Fruit fly (Drosophila melanogaster) whole organism, embryonic: ENCODE measurements around the gene Mis12.

Source experiments
- B-H1 ChIP-seq: fragments of 200-800 bp; sonication (Bioruptor generic); IDR thresholded peaks from 3 replicates; pipeline ENCODE4 v1.3.6; 2022; ENCODE audit warnings: missing biosample characterization, missing genetic modification characterization
- BtbVII ChIP-seq: fragments of 200-800 bp; sonication (Bioruptor generic); optimal IDR thresholded peaks from 3 replicates; lab custom pipeline; 2017; ENCODE audit warnings: missing biosample characterization, mild to moderate bottlenecking, missing genetic modification characterization
- CG10267 ChIP-seq: fragments of 200-800 bp; sonication (Bioruptor generic); optimal IDR thresholded peaks from 2 replicates; lab custom pipeline; 2018; ENCODE audit warnings: missing biosample characterization, mild to moderate bottlenecking, missing genetic modification characterization, moderate library complexity
- CG10462 ChIP-seq: fragments of 200-800 bp; sonication (Bioruptor generic); optimal IDR thresholded peaks from 2 replicates; lab custom pipeline; 2016; ENCODE audit warnings: missing biosample characterization, missing genetic modification characterization
- CG11695 ChIP-seq: fragments of 200-800 bp; sonication (Bioruptor generic); IDR thresholded peaks from 3 replicates; pipeline ENCODE4 v1.3.6; 2022; ENCODE audit warnings: missing biosample characterization, missing genetic modification characterization
- CG11696 ChIP-seq: fragments of 200-800 bp; sonication (Bioruptor generic); IDR thresholded peaks from 2 replicates; pipeline ENCODE4 v1.3.6; 2022; ENCODE audit warnings: missing biosample characterization, missing genetic modification characterization
- CG12391 ChIP-seq: fragments of 200-800 bp; sonication (Bioruptor generic); optimal IDR thresholded peaks from 3 replicates; lab custom pipeline; 2018; ENCODE audit warnings: missing biosample characterization, mild to moderate bottlenecking, missing genetic modification characterization, moderate library complexity
- CG13296 ChIP-seq: fragments of 200-800 bp; sonication (Bioruptor generic); optimal IDR thresholded peaks from 3 replicates; lab custom pipeline; 2018; ENCODE audit warnings: missing biosample characterization, mild to moderate bottlenecking, missing genetic modification characterization
- CG13894 ChIP-seq: fragments of 200-800 bp; sonication (Bioruptor generic); optimal IDR thresholded peaks from 3 replicates; lab custom pipeline; 2018; ENCODE audit warnings: missing biosample characterization, mild to moderate bottlenecking, missing genetic modification characterization, moderate library complexity
- CG15696 ChIP-seq: fragments of 200-800 bp; sonication (Bioruptor generic); optimal IDR thresholded peaks from 2 replicates; lab custom pipeline; 2019; ENCODE audit warnings: missing biosample characterization, mild to moderate bottlenecking, missing genetic modification characterization, moderate library complexity
- CG17361 ChIP-seq: fragments of 200-800 bp; sonication (Bioruptor generic); IDR thresholded peaks from 3 replicates; pipeline ENCODE4 v1.3.6; 2022; ENCODE audit warnings: missing biosample characterization, missing genetic modification characterization
- CG18262 ChIP-seq: fragments of 200-800 bp; optimal IDR thresholded peaks from 3 replicates; lab custom pipeline; 2019; ENCODE audit warnings: missing biosample characterization, mild to moderate bottlenecking, missing genetic modification characterization, moderate library complexity
- CG18619 ChIP-seq: fragments of 200-800 bp; sonication (Bioruptor generic); optimal IDR thresholded peaks from 3 replicates; lab custom pipeline; 2017; ENCODE audit warnings: missing biosample characterization, mild to moderate bottlenecking, missing genetic modification characterization
- CG18764 ChIP-seq: fragments of 200-800 bp; sonication (Bioruptor generic); optimal IDR thresholded peaks from 3 replicates; lab custom pipeline; 2016; ENCODE audit warnings: missing biosample characterization, missing genetic modification characterization
- CG2712 ChIP-seq: fragments of 200-800 bp; optimal IDR thresholded peaks from 3 replicates; lab custom pipeline; 2019; ENCODE audit warnings: missing biosample characterization, mild to moderate bottlenecking, missing genetic modification characterization, moderate library complexity
- CG30403 ChIP-seq: fragments of 200-800 bp; sonication (Bioruptor generic); optimal IDR thresholded peaks from 3 replicates; lab custom pipeline; 2016; ENCODE audit warnings: missing biosample characterization, missing genetic modification characterization
- CG31441 ChIP-seq: fragments of 200-800 bp; sonication (Bioruptor generic); IDR thresholded peaks from 2 replicates; pipeline ENCODE4 v1.3.6; 2022; ENCODE audit warnings: missing biosample characterization, missing genetic modification characterization
- CG4282 ChIP-seq: fragments of 200-800 bp; sonication (Bioruptor generic); optimal IDR thresholded peaks from 2 replicates; lab custom pipeline; 2016; ENCODE audit warnings: missing biosample characterization, missing genetic modification characterization
- CG4854 ChIP-seq: fragments of 200-800 bp; sonication (Bioruptor generic); optimal IDR thresholded peaks from 2 replicates; lab custom pipeline; 2016; ENCODE audit warnings: missing biosample characterization, missing genetic modification characterization, inconsistent platforms
- CG6175 ChIP-seq: fragments of 200-800 bp; sonication (Bioruptor generic); IDR thresholded peaks from 3 replicates; pipeline ENCODE4 v1.3.6; 2022; ENCODE audit warnings: missing biosample characterization, missing genetic modification characterization
- CG6689 ChIP-seq: fragments of 200-800 bp; sonication (Bioruptor generic); IDR thresholded peaks from 2 replicates; pipeline ENCODE4 v1.3.6; 2022; ENCODE audit warnings: missing biosample characterization, missing genetic modification characterization
- CoRest ChIP-seq: fragments of 200-800 bp; sonication (Bioruptor generic); optimal IDR thresholded peaks from 3 replicates; lab custom pipeline; 2018; ENCODE audit warnings: missing biosample characterization, mild to moderate bottlenecking, missing genetic modification characterization, moderate library complexity
- Drgx ChIP-seq: fragments of 200-800 bp; sonication (Bioruptor generic); IDR thresholded peaks from 2 replicates; pipeline ENCODE4 v1.3.6; 2022; ENCODE audit warnings: missing biosample characterization, missing genetic modification characterization
- NFAT ChIP-seq: fragments of 200-800 bp; sonication (Bioruptor generic); IDR thresholded peaks from 2 replicates; pipeline ENCODE4 v1.3.6; 2022; ENCODE audit warnings: missing biosample characterization, missing genetic modification characterization
- PHDP ChIP-seq: fragments of 200-800 bp; sonication (Bioruptor generic); optimal IDR thresholded peaks from 3 replicates; lab custom pipeline; 2018; ENCODE audit warnings: missing biosample characterization, mild to moderate bottlenecking, missing genetic modification characterization, moderate library complexity
- Pdp1 ChIP-seq, 2 experiments: fragments of 200-800 bp; sonication (Bioruptor generic); optimal IDR thresholded peaks; 3 replicates each; lab custom pipeline; 2016; ENCODE audit warnings: missing biosample characterization in 2 of 2, missing genetic modification characterization in 2 of 2, mild to moderate bottlenecking in 1 of 2, moderate library complexity in 1 of 2
- Poxn ChIP-seq: fragments of 200-800 bp; sonication (Bioruptor generic); IDR thresholded peaks from 2 replicates; pipeline ENCODE4 v1.3.6; 2022; ENCODE audit warnings: missing biosample characterization, missing genetic modification characterization
- Ptx1 ChIP-seq: fragments of 200-800 bp; sonication (Bioruptor generic); IDR thresholded peaks from 2 replicates; pipeline ENCODE4 v1.3.6; 2022; ENCODE audit warnings: missing biosample characterization, missing genetic modification characterization
- Rfx ChIP-seq: fragments of 200-800 bp; sonication (Bioruptor generic); IDR thresholded peaks from 2 replicates; pipeline ENCODE4 v1.3.6; 2022; ENCODE audit warnings: missing biosample characterization, missing genetic modification characterization
- Rx ChIP-seq: fragments of 200-800 bp; sonication (Bioruptor generic); IDR thresholded peaks from 2 replicates; pipeline ENCODE4 v1.3.6; 2022; ENCODE audit warnings: missing biosample characterization, missing genetic modification characterization
- Sox102F ChIP-seq: fragments of 200-800 bp; sonication (Bioruptor generic); optimal IDR thresholded peaks from 2 replicates; lab custom pipeline; 2018; ENCODE audit warnings: missing biosample characterization, mild to moderate bottlenecking, missing genetic modification characterization, moderate library complexity
- ab ChIP-seq: fragments of 200-800 bp; sonication (Bioruptor generic); optimal IDR thresholded peaks from 2 replicates; lab custom pipeline; 2016; ENCODE audit warnings: missing biosample characterization, missing genetic modification characterization
- amos ChIP-seq: fragments of 200-800 bp; sonication (Bioruptor generic); IDR thresholded peaks from 2 replicates; pipeline ENCODE4 v1.3.6; 2022; ENCODE audit warnings: missing biosample characterization, missing genetic modification characterization; ENCODE audit not compliant: partially characterized antibody
- bab2 ChIP-seq: fragments of 200-800 bp; sonication (Bioruptor generic); optimal IDR thresholded peaks from 2 replicates; lab custom pipeline; 2016; ENCODE audit warnings: missing biosample characterization, missing genetic modification characterization
- dmrt99B ChIP-seq: fragments of 200-800 bp; sonication (Bioruptor generic); optimal IDR thresholded peaks from 2 replicates; lab custom pipeline; 2018; ENCODE audit warnings: missing biosample characterization, mild to moderate bottlenecking, missing genetic modification characterization, moderate library complexity
- dysf ChIP-seq: fragments of 200-800 bp; sonication (Bioruptor generic); IDR thresholded peaks from 3 replicates; pipeline ENCODE4 v1.3.6; 2022; ENCODE audit warnings: missing biosample characterization, missing genetic modification characterization
- gce ChIP-seq: fragments of 200-800 bp; sonication (Bioruptor generic); IDR thresholded peaks from 3 replicates; pipeline ENCODE4 v1.3.6; 2022; ENCODE audit warnings: missing biosample characterization, missing genetic modification characterization
- gem ChIP-seq: fragments of 200-800 bp; sonication (Bioruptor generic); optimal IDR thresholded peaks from 2 replicates; lab custom pipeline; 2019; ENCODE audit warnings: missing biosample characterization, mild to moderate bottlenecking, missing genetic modification characterization, moderate library complexity
- lmd ChIP-seq: fragments of 200-800 bp; sonication (Bioruptor generic); IDR thresholded peaks from 2 replicates; pipeline ENCODE4 v1.3.6; 2022; ENCODE audit warnings: missing biosample characterization, missing genetic modification characterization
- nerfin-1 ChIP-seq: fragments of 200-800 bp; sonication (Bioruptor generic); optimal IDR thresholded peaks from 3 replicates; lab custom pipeline; 2019; ENCODE audit warnings: missing biosample characterization, mild to moderate bottlenecking, missing genetic modification characterization, moderate library complexity
- nom ChIP-seq: fragments of 200-800 bp; sonication (Bioruptor generic); optimal IDR thresholded peaks from 2 replicates; lab custom pipeline; 2017; ENCODE audit warnings: missing biosample characterization, missing genetic modification characterization, mild to moderate bottlenecking, moderate library complexity, missing genetic modification reagents
- pan ChIP-seq, 4 experiments: fragments of >200 bp in 3 of 4; fragments of 200-800 bp in 1 of 4; sonication (Bioruptor generic) in 1 of 4; optimal IDR thresholded peaks in 3 of 4; IDR thresholded peaks in 1 of 4; 2 replicates each; pipeline versions ENCODE4 v1.3.6 to Lab custom; 2017 to 2022; ENCODE audit warnings: missing biosample characterization in 2 of 4, missing genetic modification characterization in 2 of 4, mixed read lengths in 1 of 4
- sd ChIP-seq: fragments of 200-800 bp; sonication (Bioruptor generic); optimal IDR thresholded peaks from 3 replicates; lab custom pipeline; 2018; ENCODE audit warnings: missing biosample characterization, mild to moderate bottlenecking, missing genetic modification characterization, moderate library complexity
- sens ChIP-seq: fragments of 200-800 bp; sonication (Bioruptor generic); peaks from one replicate; lab custom pipeline; 2016; ENCODE audit warnings: missing biosample characterization, missing genetic modification characterization
- ttk ChIP-seq: fragments of 200-800 bp; sonication (Bioruptor generic); IDR thresholded peaks from 2 replicates; pipeline ENCODE4 v2.1.2; 2022; ENCODE audit warnings: missing biosample characterization, missing genetic modification characterization
- unpg ChIP-seq: fragments of 200-800 bp; sonication (Bioruptor generic); optimal IDR thresholded peaks from 3 replicates; lab custom pipeline; 2018; ENCODE audit warnings: missing biosample characterization, mild to moderate bottlenecking, missing genetic modification characterization, moderate library complexity
- wek ChIP-seq: fragments of 200-800 bp; sonication (Bioruptor generic); optimal IDR thresholded peaks from 3 replicates; lab custom pipeline; 2018; ENCODE audit warnings: missing biosample characterization, mild to moderate bottlenecking, missing genetic modification characterization, moderate library complexity
- zen2 ChIP-seq: fragments of 200-800 bp; sonication (Bioruptor generic); IDR thresholded peaks from 3 replicates; pipeline ENCODE4 v1.3.6; 2022; ENCODE audit warnings: missing biosample characterization, missing genetic modification characterization; ENCODE audit not compliant: partially characterized antibody

Gene Mis12

dm6 chr3L:7002355-7002754 is 33.5 kb upstream of the Mis12 start:
- TF ChIP-seq CG6175 (GFP tag; lab: Robert Waterston, UW) (no peak), CG10267 (tag; lab: Kevin White, UChicago) (no peak), BtbVII (GFP tag; lab: Kevin White, UChicago) (no peak), zen2 (GFP tag; lab: Robert Waterston, UW) (no peak), CG11696 (GFP tag; lab: Robert Waterston, UW) (no peak), sd (no peak), gce (GFP tag; lab: Robert Waterston, UW) (no peak)
- TF ChIP-seq, all 482 proteins: peak for 0

dm6 chr3L:7001855-7002254 is 33.0 kb upstream of the Mis12 start:
- TF ChIP-seq CoRest (tag; lab: Kevin White, UChicago), result no peak
- 0 out of 2 replicates have a peak, but pooled peaks have one; percentile 9 for TF ChIP-seq Rx (GFP tag; lab: Robert Waterston, UW)
- peak; percentile 51 for TF ChIP-seq gem
- TF ChIP-seq pan (optimal IDR thresholded peaks at IDR 0.05; lab: Kevin White, UChicago), result no peak
- peak in 1 of 2 experiments; percentile 42 for TF ChIP-seq pan (GFP tag; optimal IDR thresholded peaks at IDR 0.05 in 1 of 2, IDR thresholded peaks at IDR 0.05 in 1 of 2)
- TF ChIP-seq dmrt99B (tag; lab: Kevin White, UChicago), result peak; percentile 9
- 0 out of 2 replicates have a peak, but pooled peaks have one; percentile 15 for TF ChIP-seq Rfx (GFP tag; lab: Robert Waterston, UW)
- peak; percentile 24 for TF ChIP-seq CG30403 (GFP tag; lab: Kevin White, UChicago)
- TF ChIP-seq Drgx (GFP tag; lab: Robert Waterston, UW), result peak; percentile 31; the same call in 1 of the 2 replicates
- no peak for TF ChIP-seq Sox102F
- 0 out of 3 replicates have a peak, but pooled peaks have one; percentile 17 for TF ChIP-seq CG11695 (GFP tag; lab: Robert Waterston, UW)
- TF ChIP-seq lmd (GFP tag; lab: Robert Waterston, UW), result peak; percentile 31
- TF ChIP-seq B-H1 (GFP tag; lab: Robert Waterston, UW), result 0 out of 3 replicates have a peak, but pooled peaks have one; percentile 13
- TF ChIP-seq CG6689 (GFP tag; lab: Robert Waterston, UW), result peak; percentile 51; the same call in 1 of the 2 replicates
- TF ChIP-seq ttk, result 0 out of 2 replicates have a peak, but pooled peaks have one; percentile 20
- TF ChIP-seq CG13894 (tag; lab: Kevin White, UChicago), result no peak
- peak; percentile 47; the same call in 1 of the 2 replicates for TF ChIP-seq CG31441 (GFP tag; lab: Robert Waterston, UW)
- no peak for TF ChIP-seq CG4282 (GFP tag; lab: Kevin White, UChicago)
- peak; percentile 41; the same call in 1 of the 3 replicates for TF ChIP-seq dysf (GFP tag; lab: Robert Waterston, UW)
- TF ChIP-seq unpg (GFP tag; lab: Kevin White, UChicago), result peak; percentile 15
- peak; percentile 45; the same call in 2 of the 3 replicates for TF ChIP-seq CG17361 (GFP tag; lab: Robert Waterston, UW)
- peak; percentile 11 for TF ChIP-seq CG18262 (tag; lab: Kevin White, UChicago)
- 0 out of 2 replicates have a peak, but pooled peaks have one; percentile 26 for TF ChIP-seq Ptx1
- TF ChIP-seq NFAT, result no peak
- TF ChIP-seq sens (GFP tag; lab: Kevin White, UChicago), result peak; percentile 3
- peak; percentile 32 for TF ChIP-seq CG2712 (tag; lab: Kevin White, UChicago)
- TF ChIP-seq CG15696 (tag; lab: Kevin White, UChicago), result no peak
- no peak for TF ChIP-seq nerfin-1
- TF ChIP-seq, all 482 proteins: peak for 20

- TF ChIP-seq CG18764 (no peak), Poxn (GFP tag; lab: Robert Waterston, UW) (no peak), CG4854 (GFP tag; lab: Kevin White, UChicago) (no peak), Pdp1 (GFP tag; optimal IDR thresholded peaks at IDR 0.05; lab: Kevin White, UChicago) (no peak), CG18619 (no peak), CG13296 (peak; percentile 14), PHDP (tag; lab: Kevin White, UChicago) (peak; percentile 31), amos (GFP tag; lab: Robert Waterston, UW) (no peak), dmrt99B (tag; lab: Kevin White, UChicago) (peak; percentile 31), wek (peak; percentile 17), nom (no peak), CG12391 (no peak), ab (GFP tag; lab: Kevin White, UChicago) (no peak), bab2 (no peak), CG10462 (GFP tag; lab: Kevin White, UChicago) (no peak)
Observed at dm6 chr3L:6999993-7000392, 31.1 kb upstream of the Mis12 start.
